Fruit fly (Drosophila melanogaster): ENCODE data around the gene mRpL46.

DNA sequence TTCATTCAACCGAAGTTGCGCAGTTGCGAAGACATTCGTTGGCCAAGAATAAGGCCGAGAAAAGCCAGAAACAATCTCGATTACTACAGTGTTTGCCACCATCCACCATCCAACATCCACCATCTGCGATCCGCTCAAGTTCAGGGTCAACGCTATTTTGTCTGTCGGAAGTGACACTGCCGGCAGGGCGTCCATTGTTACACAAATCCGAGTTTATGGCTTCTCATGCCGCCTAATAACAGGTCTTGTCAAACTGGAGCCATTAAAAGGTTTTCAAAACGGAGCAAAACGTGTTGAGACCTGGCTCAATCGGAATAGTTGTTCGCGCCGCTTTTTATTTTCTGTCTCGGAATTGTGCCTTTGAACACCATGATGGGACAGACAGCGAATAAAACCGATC lies 41.6 kb downstream of the mRpL46 start:
- TF ChIP-seq Rel (GFP tag; optimal IDR thresholded peaks at IDR 0.05) (no peak), Rel (tag; optimal IDR thresholded peaks at IDR 0.05) (no peak), Myc (optimal IDR thresholded peaks at IDR 0.05) (no peak), psq (GFP tag; optimal IDR thresholded peaks at IDR 0.05) (no peak), pan (optimal IDR thresholded peaks at IDR 0.05) (no peak), dsf (GFP tag; optimal IDR thresholded peaks at IDR 0.05; ENCODE audit: borderline replicate concordance) (no peak), Hr83 (GFP tag; optimal IDR thresholded peaks at IDR 0.05; ENCODE audit: poor library complexity, severe bottlenecking) (no peak), usp (GFP tag; optimal IDR thresholded peaks at IDR 0.05) (no peak), sage (GFP tag; optimal IDR thresholded peaks at IDR 0.05) (no peak), lola (GFP tag; optimal IDR thresholded peaks at IDR 0.05) (no peak), Vsx2 (GFP tag; optimal IDR thresholded peaks at IDR 0.05; ENCODE audit: partially characterized antibody) (no peak), h (GFP tag; optimal IDR thresholded peaks at IDR 0.05) (no peak), Dfd (GFP tag; optimal IDR thresholded peaks at IDR 0.05) (no peak), CrebA (GFP tag; optimal IDR thresholded peaks at IDR 0.05; ENCODE audit: borderline replicate concordance) (no peak), ey (GFP tag; optimal IDR thresholded peaks at IDR 0.05) (no peak)

Data from whole organism, wandering third instar larva.